Worm (Caenorhabditis elegans) whole organism, young adult: Measurements from ENCODE around the gene Y39A1A.16.

Experiments used
- B0261.1 ChIP-seq: sonication (generic microtip); optimal IDR thresholded peaks from 2 replicates; lab custom pipeline; 2016; ENCODE audit warnings: mild to moderate bottlenecking, missing genetic modification characterization, moderate library complexity, missing compliant biosample characterization
- D2030.7 ChIP-seq: fragments of 200-800 bp; sonication (Bioruptor generic); IDR thresholded peaks from 2 replicates; pipeline ENCODE4 v1.3.6; 2022; ENCODE audit warnings: missing genetic modification reagents, missing genetic modification characterization, missing compliant biosample characterization
- F10E7.11 ChIP-seq: sonication (generic microtip); optimal IDR thresholded peaks from 2 replicates; lab custom pipeline; 2017; ENCODE audit warnings: mild to moderate bottlenecking, missing genetic modification characterization, moderate library complexity, missing compliant biosample characterization
- F22D6.2 ChIP-seq: sonication (generic microtip); optimal IDR thresholded peaks from 2 replicates; lab custom pipeline; 2016; ENCODE audit warnings: mild to moderate bottlenecking, missing genetic modification characterization, missing compliant biosample characterization
- F33H1.4 ChIP-seq: fragments of 200-800 bp; sonication (Bioruptor generic); IDR thresholded peaks from 2 replicates; pipeline ENCODE4 v1.3.6; 2022; ENCODE audit warnings: missing genetic modification reagents, missing genetic modification characterization, missing compliant biosample characterization
- F39B2.1 ChIP-seq: fragments of 200-800 bp; sonication (Bioruptor generic); IDR thresholded peaks from 2 replicates; pipeline ENCODE4 v1.3.6; 2022; ENCODE audit warnings: missing genetic modification reagents, missing genetic modification characterization, missing compliant biosample characterization
- F55B11.4 ChIP-seq: sonication (generic microtip); optimal IDR thresholded peaks from 2 replicates; lab custom pipeline; 2016; ENCODE audit warnings: missing compliant biosample characterization, missing genetic modification characterization, borderline replicate concordance; ENCODE audit not compliant: insufficient read depth
- K12H6.12 ChIP-seq: fragments of 200-800 bp; sonication (Bioruptor generic); optimal IDR thresholded peaks from 2 replicates; lab custom pipeline; 2018; ENCODE audit warnings: mild to moderate bottlenecking, missing genetic modification characterization, missing compliant biosample characterization
- T07F8.4 ChIP-seq: sonication (generic microtip); optimal IDR thresholded peaks from 2 replicates; lab custom pipeline; 2016; ENCODE audit warnings: mild to moderate bottlenecking, missing genetic modification characterization, moderate library complexity, missing compliant biosample characterization
- T26A5.8 ChIP-seq: sonication (generic microtip); optimal IDR thresholded peaks from 2 replicates; lab custom pipeline; 2016; ENCODE audit warnings: missing genetic modification characterization, missing compliant biosample characterization
- Y53G8AR.9 ChIP-seq: fragments of 200-800 bp; sonication (Bioruptor generic); conservative IDR thresholded peaks from 2 replicates; pipeline ENCODE4 v1.3.6; 2022; ENCODE audit warnings: missing genetic modification reagents, missing genetic modification characterization, missing compliant biosample characterization
- Y56A3A.18 ChIP-seq: fragments of 200-800 bp; sonication (Bioruptor generic); IDR thresholded peaks from 2 replicates; pipeline ENCODE4 v1.3.6; 2022; ENCODE audit warnings: missing genetic modification reagents, missing genetic modification characterization, missing compliant biosample characterization
- Y67H2A.10 ChIP-seq: fragments of 200-800 bp; sonication (Bioruptor generic); conservative IDR thresholded peaks from 2 replicates; pipeline ENCODE4 v1.3.6; 2022; ENCODE audit warnings: missing genetic modification reagents, missing genetic modification characterization, missing compliant biosample characterization
- aptf-2 ChIP-seq: fragments of 200-800 bp; sonication (Bioruptor generic); conservative IDR thresholded peaks from 2 replicates; pipeline ENCODE4 v1.3.6; 2022; ENCODE audit warnings: missing genetic modification reagents, missing genetic modification characterization, missing compliant biosample characterization
- aptf-3 ChIP-seq: fragments of 200-800 bp; sonication (Bioruptor generic); IDR thresholded peaks from 2 replicates; pipeline ENCODE4 v1.3.6; 2022; ENCODE audit warnings: missing genetic modification characterization, missing compliant biosample characterization
- attf-5 ChIP-seq: fragments of 200-800 bp; sonication (Bioruptor generic); optimal IDR thresholded peaks from 2 replicates; lab custom pipeline; 2018; ENCODE audit warnings: mild to moderate bottlenecking, missing genetic modification characterization, missing compliant biosample characterization
- ccch-3 ChIP-seq: fragments of 200-800 bp; sonication (Bioruptor generic); optimal IDR thresholded peaks from 2 replicates; lab custom pipeline; 2018; ENCODE audit warnings: mild to moderate bottlenecking, missing genetic modification characterization, missing compliant biosample characterization
- cebp-1 ChIP-seq, 2 experiments: fragments of 200-800 bp in 1 of 2; sonication (Bioruptor generic) in 1 of 2; sonication (generic microtip) in 1 of 2; IDR thresholded peaks in 1 of 2; optimal IDR thresholded peaks in 1 of 2; 2 replicates each; pipeline versions ENCODE4 v1.3.6 to Lab custom; 2017 to 2022; ENCODE audit warnings: missing compliant biosample characterization in 2 of 2, missing genetic modification characterization in 2 of 2, mild to moderate bottlenecking in 1 of 2, missing genetic modification reagents in 1 of 2, moderate library complexity in 1 of 2
- cebp-2 ChIP-seq: fragments of 200-800 bp; sonication (Bioruptor generic); IDR thresholded peaks from 2 replicates; pipeline ENCODE4 v1.3.6; 2022; ENCODE audit warnings: missing genetic modification characterization, missing compliant biosample characterization
- chd-7 ChIP-seq: sonication (generic microtip); optimal IDR thresholded peaks from 2 replicates; lab custom pipeline; 2016; ENCODE audit warnings: mild to moderate bottlenecking, missing genetic modification characterization, moderate library complexity, missing compliant biosample characterization
- die-1 ChIP-seq: sonication (generic microtip); optimal IDR thresholded peaks from 2 replicates; lab custom pipeline; 2016; ENCODE audit warnings: missing genotype, mild to moderate bottlenecking, missing genetic modification characterization, missing compliant biosample characterization
- dox-1 ChIP-seq: fragments of 200-800 bp; sonication (Bioruptor generic); IDR thresholded peaks from 2 replicates; pipeline ENCODE4 v1.3.6; 2022; ENCODE audit warnings: missing genetic modification reagents, missing genetic modification characterization, missing compliant biosample characterization
- efl-1 ChIP-seq: fragments of 150-350 bp; optimal IDR thresholded peaks from 2 replicates; lab custom pipeline; 2014; ENCODE audit warnings: missing biosample characterization, missing genetic modification reagents, missing genetic modification characterization
- egl-44 ChIP-seq: fragments of 200-800 bp; sonication (Bioruptor generic); IDR thresholded peaks from 2 replicates; pipeline ENCODE4 v1.3.6; 2022; ENCODE audit warnings: missing genetic modification reagents, missing genetic modification characterization, missing compliant biosample characterization
- gei-17 ChIP-seq: fragments of 200-800 bp; sonication (Bioruptor generic); optimal IDR thresholded peaks from 2 replicates; lab custom pipeline; 2018; ENCODE audit warnings: mild to moderate bottlenecking, missing genetic modification characterization, missing compliant biosample characterization
- hsf-1 ChIP-seq: fragments of 200-800 bp; sonication (Bioruptor generic); IDR thresholded peaks from 2 replicates; pipeline ENCODE4 v1.3.6; 2022; ENCODE audit warnings: missing genetic modification reagents, missing genetic modification characterization, missing compliant biosample characterization
- let-607 ChIP-seq, 2 experiments: fragments of 200-800 bp in 1 of 2; sonication (Bioruptor generic) in 1 of 2; sonication (generic microtip) in 1 of 2; optimal IDR thresholded peaks; 2 replicates each; lab custom pipeline; 2016 to 2018; ENCODE audit warnings: mild to moderate bottlenecking in 2 of 2, missing compliant biosample characterization in 2 of 2, missing genetic modification characterization in 2 of 2, moderate library complexity in 2 of 2, missing genotype in 1 of 2
- lin-40 ChIP-seq: sonication (generic microtip); optimal IDR thresholded peaks from 2 replicates; lab custom pipeline; 2016; ENCODE audit warnings: missing genetic modification characterization, mild to moderate bottlenecking, missing compliant biosample characterization, missing genotype, missing genetic modification reagents
- lin-54 ChIP-seq: fragments of 200-800 bp; sonication (Bioruptor generic); optimal IDR thresholded peaks from 2 replicates; lab custom pipeline; 2018; ENCODE audit warnings: mild to moderate bottlenecking, missing genetic modification characterization, missing compliant biosample characterization
- madf-8 ChIP-seq: fragments of 200-800 bp; sonication (Bioruptor generic); conservative IDR thresholded peaks from 2 replicates; pipeline ENCODE4 v1.3.6; 2022; ENCODE audit warnings: missing genetic modification reagents, missing genetic modification characterization, missing compliant biosample characterization
- mxl-1 ChIP-seq: sonication (generic microtip); optimal IDR thresholded peaks from 2 replicates; lab custom pipeline; 2016; ENCODE audit warnings: missing genetic modification characterization, missing compliant biosample characterization
- nfya-1 ChIP-seq: sonication (generic microtip); optimal IDR thresholded peaks from 2 replicates; lab custom pipeline; 2017; ENCODE audit warnings: antibody characterized with exemption, missing compliant biosample characterization, missing genetic modification characterization, borderline replicate concordance; ENCODE audit not compliant: insufficient read depth
- nhr-80 ChIP-seq: sonication (generic microtip); optimal IDR thresholded peaks from 2 replicates; lab custom pipeline; 2016; ENCODE audit warnings: missing genetic modification characterization, missing compliant biosample characterization
- rcor-1 ChIP-seq: fragments of 200-800 bp; sonication (Bioruptor generic); IDR thresholded peaks from 2 replicates; pipeline ENCODE4 v1.3.6; 2022; ENCODE audit warnings: missing genetic modification reagents, missing genetic modification characterization, missing compliant biosample characterization
- rpc-1 ChIP-seq, 2 experiments: fragments of 150-350 bp in 1 of 2; sonication (generic microtip) in 1 of 2; optimal IDR thresholded peaks; 2 replicates each; lab custom pipeline; 2014 to 2018; ENCODE audit warnings: missing biosample characterization in 1 of 2, missing genetic modification characterization in 1 of 2, missing genetic modification reagents in 1 of 2, missing genotype in 1 of 2
- sdz-38 ChIP-seq: sonication (generic microtip); optimal IDR thresholded peaks from 2 replicates; lab custom pipeline; 2016; ENCODE audit warnings: missing genotype, missing genetic modification characterization, missing compliant biosample characterization
- snpc-1.3 ChIP-seq: sonication (generic microtip); optimal IDR thresholded peaks from 2 replicates; lab custom pipeline; 2017; ENCODE audit warnings: missing genetic modification characterization, mild to moderate bottlenecking, missing compliant biosample characterization, antibody characterized with exemption, moderate library complexity, missing genotype, missing genetic modification reagents; ENCODE audit not compliant: insufficient read depth
- snpc-4 ChIP-seq, 5 experiments: fragments of 150-350 bp in 1 of 5; sonication (generic microtip) in 4 of 5; optimal IDR thresholded peaks; 2 replicates each; lab custom pipeline; 2014 to 2018; ENCODE audit warnings: missing genetic modification characterization in 5 of 5, missing biosample characterization in 3 of 5, antibody characterized with exemption in 2 of 5, mild to moderate bottlenecking in 2 of 5, missing compliant biosample characterization in 2 of 5, missing genotype in 2 of 5, moderate library complexity in 2 of 5, missing genetic modification reagents in 1 of 5
- tbx-9 ChIP-seq: sonication (generic microtip); optimal IDR thresholded peaks from 2 replicates; lab custom pipeline; 2016; ENCODE audit warnings: borderline replicate concordance, missing genetic modification characterization, inconsistent platforms, missing compliant biosample characterization
- unc-130 ChIP-seq: sonication (generic microtip); optimal IDR thresholded peaks from 2 replicates; lab custom pipeline; 2016; ENCODE audit warnings: missing genetic modification reagents, missing genetic modification characterization, missing compliant biosample characterization
- unc-62 ChIP-seq: fragments of 150-350 bp; optimal IDR thresholded peaks from 2 replicates; lab custom pipeline; 2014; ENCODE audit warnings: missing biosample characterization, missing genetic modification reagents, missing genetic modification characterization
- xnd-1 ChIP-seq: sonication (generic microtip); optimal IDR thresholded peaks from 2 replicates; lab custom pipeline; 2016; ENCODE audit warnings: missing genotype, missing genetic modification reagents, missing genetic modification characterization, missing compliant biosample characterization
- zfh-2 ChIP-seq: fragments of 200-800 bp; sonication (Bioruptor generic); conservative IDR thresholded peaks from 2 replicates; pipeline ENCODE4 v1.3.6; 2022; ENCODE audit warnings: missing genetic modification reagents, missing genetic modification characterization, missing compliant biosample characterization
- ztf-28 ChIP-seq: fragments of 200-800 bp; sonication (Bioruptor generic); IDR thresholded peaks from 2 replicates; pipeline ENCODE4 v1.3.6; 2022; ENCODE audit warnings: missing genetic modification reagents, missing genetic modification characterization, missing compliant biosample characterization

Gene Y39A1A.16

DNA sequence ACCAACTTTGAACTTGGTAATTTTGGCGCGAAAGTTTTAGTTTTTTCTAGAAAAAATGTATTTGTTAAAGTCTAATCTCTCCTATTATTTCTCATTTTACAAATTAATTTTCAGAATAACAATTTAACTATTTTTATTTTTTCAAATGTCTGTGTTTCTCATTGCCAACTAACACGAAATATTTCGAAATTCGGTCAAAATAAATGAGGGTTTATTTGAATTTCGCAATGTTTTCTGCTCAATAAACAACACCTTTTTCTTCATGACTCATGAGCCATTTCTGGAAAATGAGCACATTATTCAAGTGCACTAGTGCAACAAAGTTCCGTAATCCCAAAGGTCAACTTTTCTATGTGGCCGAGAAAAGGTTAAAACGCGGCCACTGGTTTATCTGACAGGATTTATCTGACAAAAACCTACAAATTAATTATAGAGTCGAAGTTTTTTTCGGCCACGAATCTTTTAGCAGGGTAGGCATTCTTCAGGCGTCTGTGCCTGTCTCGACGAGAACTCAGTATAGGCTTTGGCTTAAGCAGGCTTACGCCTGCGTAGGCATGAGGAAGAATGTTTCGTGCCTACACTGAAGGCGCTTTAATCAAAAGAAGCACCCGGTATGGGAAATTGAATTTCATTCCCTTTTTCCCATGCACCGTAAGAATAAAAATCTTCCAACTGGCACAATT is 40.6 kb upstream of the Y39A1A.16 start, which contains the start of gene Y39A1A.27:
TSS of gene Y39A1A.27 (plus strand) at position 633 of the 683 bp plus-strand sequence.
- TF ChIP-seq cebp-1 (GFP tag; IDR thresholded peaks at IDR 0.05; lab: Robert Waterston, UW): no peak
- peak; percentile 87 for TF ChIP-seq cebp-1 (tag; optimal IDR thresholded peaks at IDR 0.05; lab: Kevin White, UChicago)
- no peak for TF ChIP-seq F55B11.4 (tag; lab: Kevin White, UChicago)

DNA sequence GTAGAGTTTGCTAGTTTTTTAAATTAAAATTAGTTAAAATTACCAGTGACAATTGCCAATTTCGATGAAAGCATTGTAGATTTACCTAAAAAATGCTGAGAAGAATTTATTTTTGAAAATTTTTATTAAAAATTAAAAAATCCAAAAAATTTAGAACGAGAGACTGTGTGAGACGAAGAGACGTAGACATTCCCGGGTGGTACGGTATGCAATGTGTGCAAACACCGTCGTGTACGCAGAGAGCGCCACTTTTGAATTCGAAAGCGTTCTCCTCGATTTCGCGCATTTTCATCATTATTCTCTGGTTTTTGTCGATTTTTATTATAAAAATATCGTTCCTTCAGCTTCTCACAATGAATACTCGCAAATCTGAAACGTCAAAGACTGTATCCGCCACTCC is 36.3 kb upstream of the Y39A1A.16 start, which contains the start of the genes dhs-11 and orc-1:
TSS of gene dhs-11 (minus strand) at position 85 of the 400 bp plus-strand sequence.
TSS of gene orc-1 (plus strand) at position 349 of the 400 bp plus-strand sequence.
- TF ChIP-seq dox-1 (peak; percentile 67), T26A5.8 (tag; lab: Kevin White, UChicago) (no peak), ztf-28 (GFP tag; lab: Robert Waterston, UW) (no peak), aptf-3 (GFP tag; lab: Robert Waterston, UW) (no peak), mxl-1 (tag; lab: Kevin White, UChicago) (no peak), efl-1 (GFP tag; lab: Kevin White, UChicago) (peak; percentile 89), gei-17 (no peak), snpc-4 (GFP tag; optimal IDR thresholded peaks at IDR 0.05; lab: Kevin White, UChicago) (no peak), snpc-4 (tag; optimal IDR thresholded peaks at IDR 0.05; lab: Kevin White, UChicago) (peak in 1 of 4 experiments; percentile 45), zfh-2 (no peak), D2030.7 (GFP tag; lab: Robert Waterston, UW) (peak; percentile 87), F10E7.11 (tag; lab: Kevin White, UChicago) (no peak), B0261.1 (tag; lab: Kevin White, UChicago) (no peak), chd-7 (no peak), K12H6.12 (tag; lab: Kevin White, UChicago) (no peak), tbx-9 (tag; lab: Kevin White, UChicago) (no peak), lin-54 (GFP tag; lab: Kevin White, UChicago) (peak; percentile 84), egl-44 (no peak), sdz-38 (tag; lab: Kevin White, UChicago) (no peak), attf-5 (peak; percentile 41), xnd-1 (tag; lab: Kevin White, UChicago) (peak; percentile 17), madf-8 (GFP tag; lab: Robert Waterston, UW) (peak; percentile 58; the same call in 1 of the 2 replicates), rpc-1 (optimal IDR thresholded peaks at IDR 0.05; lab: Kevin White, UChicago) (no peak), rpc-1 (tag; optimal IDR thresholded peaks at IDR 0.05; lab: Kevin White, UChicago) (no peak), F22D6.2 (no peak), F33H1.4 (GFP tag; lab: Robert Waterston, UW) (peak; percentile 66), F39B2.1 (GFP tag; lab: Robert Waterston, UW) (no peak), Y56A3A.18 (GFP tag; lab: Robert Waterston, UW) (no peak), lin-40 (tag; lab: Kevin White, UChicago) (no peak), nhr-80 (tag; lab: Kevin White, UChicago) (no peak), snpc-1.3 (tag; lab: Kevin White, UChicago) (peak; percentile 57), unc-62 (GFP tag; lab: Kevin White, UChicago) (no peak), die-1 (tag; lab: Kevin White, UChicago) (no peak), rcor-1 (GFP tag; lab: Robert Waterston, UW) (peak; percentile 55), Y67H2A.10 (GFP tag; lab: Robert Waterston, UW) (no peak), cebp-2 (no peak), T07F8.4 (no peak), aptf-2 (GFP tag; lab: Robert Waterston, UW) (0 out of 2 replicates have a peak, but pooled peaks have one; percentile 44), let-607 (tag; optimal IDR thresholded peaks at IDR 0.05; lab: Kevin White, UChicago) (no peak), unc-130 (GFP tag; lab: Kevin White, UChicago) (peak; percentile 24), hsf-1 (GFP tag; lab: Robert Waterston, UW) (no peak), nfya-1 (no peak), Y53G8AR.9 (no peak), ccch-3 (GFP tag; lab: Kevin White, UChicago) (no peak)
